Worm (Caenorhabditis elegans) whole organism, late embryonic: ENCODE results near the gene pfut-1.

Experiments used
- K02D7.2 ChIP-seq: sonication (generic microtip); optimal IDR thresholded peaks from 2 replicates; lab custom pipeline; 2017; ENCODE audit warnings: mild to moderate bottlenecking, missing genetic modification characterization, missing compliant biosample characterization
- K09A11.1 ChIP-seq: sonication (generic microtip); optimal IDR thresholded peaks from 2 replicates; lab custom pipeline; 2017; ENCODE audit warnings: antibody characterized with exemption, mild to moderate bottlenecking, missing genetic modification characterization, missing compliant biosample characterization; ENCODE audit not compliant: insufficient read depth
- Y22D7AL.16 ChIP-seq: sonication (generic microtip); optimal IDR thresholded peaks from 2 replicates; lab custom pipeline; 2016; ENCODE audit warnings: missing genetic modification characterization, missing compliant biosample characterization
- ahr-1 ChIP-seq: sonication (generic microtip); optimal IDR thresholded peaks from 2 replicates; lab custom pipeline; 2016; ENCODE audit warnings: missing genetic modification characterization, missing compliant biosample characterization
- ama-1 ChIP-seq: fragments of 150-350 bp; optimal IDR thresholded peaks from 2 replicates; lab custom pipeline; 2014
- ceh-30 ChIP-seq: fragments of 150-350 bp; optimal IDR thresholded peaks from 2 replicates; lab custom pipeline; 2014; ENCODE audit warnings: missing biosample characterization, missing genetic modification characterization
- che-1 ChIP-seq: sonication (generic microtip); optimal IDR thresholded peaks from 2 replicates; lab custom pipeline; 2016; ENCODE audit warnings: mild to moderate bottlenecking, missing genetic modification characterization, missing compliant biosample characterization
- elt-4 ChIP-seq: sonication (generic microtip); optimal IDR thresholded peaks from 2 replicates; lab custom pipeline; 2016; ENCODE audit warnings: missing genetic modification characterization, missing compliant biosample characterization
- ets-4 ChIP-seq: sonication (generic microtip); optimal IDR thresholded peaks from 2 replicates; lab custom pipeline; 2016; ENCODE audit warnings: missing genetic modification characterization, missing compliant biosample characterization
- eyg-1 ChIP-seq: sonication (generic microtip); optimal IDR thresholded peaks from 2 replicates; lab custom pipeline; 2016; ENCODE audit warnings: missing genotype, missing genetic modification characterization, missing compliant biosample characterization
- fkh-6 ChIP-seq: sonication (generic microtip); optimal IDR thresholded peaks from 2 replicates; lab custom pipeline; 2016; ENCODE audit warnings: missing genetic modification characterization, missing compliant biosample characterization
- gmeb-2 ChIP-seq: sonication (generic microtip); optimal IDR thresholded peaks from 2 replicates; lab custom pipeline; 2016; ENCODE audit warnings: missing genetic modification characterization, inconsistent platforms, missing compliant biosample characterization
- hlh-30 ChIP-seq: sonication (generic microtip); optimal IDR thresholded peaks from 2 replicates; lab custom pipeline; 2017; ENCODE audit warnings: antibody characterized with exemption, missing genetic modification characterization, missing compliant biosample characterization; ENCODE audit not compliant: insufficient read depth
- hlh-8 ChIP-seq: sonication (generic microtip); optimal IDR thresholded peaks from 2 replicates; lab custom pipeline; 2016; ENCODE audit warnings: missing genotype, missing genetic modification characterization, missing compliant biosample characterization
- lin-11 ChIP-seq: fragments of 200-800 bp; sonication (Bioruptor generic); optimal IDR thresholded peaks from 2 replicates; lab custom pipeline; 2018; ENCODE audit warnings: mild to moderate bottlenecking, missing genetic modification characterization, missing compliant biosample characterization
- npax-4 ChIP-seq: sonication (generic microtip); optimal IDR thresholded peaks from 2 replicates; lab custom pipeline; 2016; ENCODE audit warnings: missing genetic modification characterization, missing compliant biosample characterization
- odd-2 ChIP-seq: sonication (generic microtip); optimal IDR thresholded peaks from 2 replicates; lab custom pipeline; 2017; ENCODE audit warnings: antibody characterized with exemption, mild to moderate bottlenecking, missing genetic modification characterization, missing compliant biosample characterization
- pha-4 ChIP-seq: fragments of 150-350 bp; optimal IDR thresholded peaks from 2 replicates; lab custom pipeline; 2018; ENCODE audit warnings: missing biosample characterization, missing genetic modification reagents, missing genetic modification characterization
- pqm-1 ChIP-seq: sonication (generic microtip); optimal IDR thresholded peaks from 2 replicates; lab custom pipeline; 2016; ENCODE audit warnings: missing genetic modification characterization, missing compliant biosample characterization
- rnt-1 ChIP-seq: sonication (generic microtip); optimal IDR thresholded peaks from 2 replicates; lab custom pipeline; 2016; ENCODE audit warnings: missing genetic modification characterization, missing compliant biosample characterization
- syd-9 ChIP-seq: sonication (generic microtip); optimal IDR thresholded peaks from 2 replicates; lab custom pipeline; 2016; ENCODE audit warnings: mild to moderate bottlenecking, missing genetic modification characterization, moderate library complexity, missing compliant biosample characterization
- ttx-3 ChIP-seq: sonication (generic microtip); optimal IDR thresholded peaks from 2 replicates; lab custom pipeline; 2016; ENCODE audit warnings: missing genetic modification reagents, missing genetic modification characterization, missing compliant biosample characterization
- unc-42 ChIP-seq: sonication (generic microtip); optimal IDR thresholded peaks from 2 replicates; lab custom pipeline; 2016; ENCODE audit warnings: missing genotype, missing genetic modification characterization, missing compliant biosample characterization
- unc-55 ChIP-seq: sonication (generic microtip); optimal IDR thresholded peaks from 2 replicates; lab custom pipeline; 2017; ENCODE audit warnings: missing biosample characterization, missing genetic modification reagents, missing genetic modification characterization
- zip-5 ChIP-seq: sonication (generic microtip); optimal IDR thresholded peaks from 2 replicates; lab custom pipeline; 2016; ENCODE audit warnings: missing genetic modification characterization, missing compliant biosample characterization

The pfut-1 gene

DNA sequence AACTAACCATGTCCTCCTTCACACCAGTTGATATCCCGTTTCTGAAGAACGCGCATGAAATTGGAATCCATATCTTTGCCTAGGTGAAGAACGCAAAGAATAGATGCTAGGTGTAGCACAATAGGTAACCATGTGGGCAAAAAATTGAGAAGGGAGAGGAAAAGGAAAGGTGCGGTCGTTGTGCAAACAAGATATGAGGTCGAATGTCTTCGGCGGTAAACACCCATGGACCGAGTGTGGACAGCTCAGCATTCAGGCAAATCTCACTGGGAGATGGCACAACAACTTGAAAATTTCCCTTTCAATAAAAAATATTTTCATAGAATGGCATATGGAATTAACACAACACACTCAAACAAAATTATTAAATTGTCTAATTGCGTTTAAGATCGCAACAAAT, 43.9 kb downstream of the pfut-1 start, which contains the start of gene F28B4.4:
Gene F28B4.4, minus strand, starts transcription at position 101 of the 400 bp plus-strand sequence.
- no peak for TF ChIP-seq elt-4 (tag; lab: Kevin White, UChicago)
- TF ChIP-seq ama-1 (lab: Kevin White, UChicago): no peak
- TF ChIP-seq gmeb-2: no peak
- no peak for TF ChIP-seq pqm-1
- TF ChIP-seq che-1 (tag; lab: Kevin White, UChicago): no peak
- TF ChIP-seq Y22D7AL.16 (tag; lab: Kevin White, UChicago): no peak
- TF ChIP-seq ceh-30 (tag; lab: Kevin White, UChicago): no peak
- no peak for TF ChIP-seq hlh-8 (tag; lab: Kevin White, UChicago)
- no peak for TF ChIP-seq npax-4
- TF ChIP-seq odd-2 (tag; lab: Kevin White, UChicago): no peak

DNA sequence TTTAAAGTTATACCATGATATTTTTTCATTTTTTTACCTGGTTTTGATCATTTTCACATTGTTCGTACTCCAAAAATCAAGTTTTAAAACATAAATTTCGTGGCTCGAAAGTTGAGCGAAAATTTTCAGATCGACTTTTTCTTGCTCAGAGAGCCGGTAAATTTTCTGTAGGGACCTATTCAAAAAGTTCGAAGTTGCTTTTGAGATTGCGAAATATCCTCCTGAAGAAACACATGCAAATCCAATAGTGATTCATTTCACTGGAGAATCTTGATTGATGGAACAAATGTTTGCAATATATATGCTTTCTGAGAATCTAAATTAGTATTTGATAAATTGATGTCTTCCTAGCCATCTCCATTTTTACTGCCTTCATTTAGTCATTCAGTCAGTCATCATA, 51.1 kb downstream of the pfut-1 start:
- TF ChIP-seq hlh-30 (no peak), K02D7.2 (tag; lab: Kevin White, UChicago) (no peak), rnt-1 (tag; lab: Kevin White, UChicago) (no peak), fkh-6 (tag; lab: Kevin White, UChicago) (no peak), zip-5 (tag; lab: Kevin White, UChicago) (no peak), lin-11 (no peak), unc-42 (tag; lab: Kevin White, UChicago) (no peak), ahr-1 (tag; lab: Kevin White, UChicago) (no peak), unc-55 (GFP tag; lab: Kevin White, UChicago) (no peak), ets-4 (tag; lab: Kevin White, UChicago) (no peak), syd-9 (no peak), ttx-3 (tag; lab: Kevin White, UChicago) (no peak), pha-4 (tag; lab: Kevin White, UChicago) (no peak), eyg-1 (tag; lab: Kevin White, UChicago) (no peak), K09A11.1 (no peak)
